Worm (Caenorhabditis elegans) whole organism, L4 larva: Measurements from ENCODE around the gene grl-4.

ENCODE experiments used
- D1046.2 ChIP-seq: fragments of 200-800 bp; sonication (Bioruptor generic); IDR thresholded peaks from 2 replicates; pipeline ENCODE4 v1.3.6; 2022; ENCODE audit warnings: missing genetic modification characterization, missing compliant biosample characterization
- F10B5.3 ChIP-seq: sonication (generic microtip); optimal IDR thresholded peaks from 2 replicates; lab custom pipeline; 2016; ENCODE audit warnings: mild to moderate bottlenecking, missing genetic modification characterization, missing compliant biosample characterization
- F37D6.2 ChIP-seq: sonication (generic microtip); optimal IDR thresholded peaks from 2 replicates; lab custom pipeline; 2016; ENCODE audit warnings: mild to moderate bottlenecking, missing genetic modification characterization, missing compliant biosample characterization
- R02D3.7 ChIP-seq: fragments of 150-350 bp; sonication (generic microtip); optimal IDR thresholded peaks from 3 replicates; lab custom pipeline; 2014; ENCODE audit warnings: missing biosample characterization, missing genetic modification characterization
- Y105C5A.15 ChIP-seq: fragments of 200-800 bp; sonication (Bioruptor generic); IDR thresholded peaks from 2 replicates; pipeline ENCODE4 v1.3.6; 2022; ENCODE audit warnings: missing genetic modification characterization, missing compliant biosample characterization
- ZK337.2 ChIP-seq: fragments of 200-800 bp; sonication (Bioruptor generic); IDR thresholded peaks from 2 replicates; pipeline ENCODE4 v1.3.6; 2022; ENCODE audit warnings: missing genetic modification reagents, missing genetic modification characterization, missing compliant biosample characterization
- ceh-20 ChIP-seq: fragments of 200-800 bp; sonication (Bioruptor generic); IDR thresholded peaks from 2 replicates; pipeline ENCODE4 v1.3.6; 2022; ENCODE audit warnings: missing genetic modification reagents, missing genetic modification characterization, missing compliant biosample characterization
- ceh-32 ChIP-seq: sonication (generic microtip); optimal IDR thresholded peaks from 2 replicates; lab custom pipeline; 2016; ENCODE audit warnings: mild to moderate bottlenecking, missing genetic modification characterization, missing compliant biosample characterization; ENCODE audit not compliant: poor library complexity
- ceh-44 ChIP-seq: fragments of 200-800 bp; sonication (Bioruptor generic); IDR thresholded peaks from 2 replicates; pipeline ENCODE4 v1.3.6; 2022; ENCODE audit warnings: missing genetic modification reagents, missing genetic modification characterization, missing compliant biosample characterization
- ceh-62 ChIP-seq: sonication (generic microtip); optimal IDR thresholded peaks from 2 replicates; lab custom pipeline; 2017; ENCODE audit warnings: missing biosample characterization, missing genetic modification characterization
- ceh-82 ChIP-seq: sonication (generic microtip); optimal IDR thresholded peaks from 2 replicates; lab custom pipeline; 2017; ENCODE audit warnings: missing biosample characterization, missing genetic modification characterization
- cey-2 ChIP-seq: sonication (generic microtip); optimal IDR thresholded peaks from 3 replicates; lab custom pipeline; 2017; ENCODE audit warnings: missing genetic modification characterization, mild to moderate bottlenecking, missing compliant biosample characterization, antibody characterized with exemption, borderline replicate concordance; ENCODE audit not compliant: insufficient read depth
- daf-16 ChIP-seq, 3 experiments: sonication (generic microtip); optimal IDR thresholded peaks; 2 replicates each; lab custom pipeline; 2016 to 2017; ENCODE audit warnings: missing genetic modification characterization in 3 of 3, missing genetic modification reagents in 3 of 3, mild to moderate bottlenecking in 2 of 3, missing compliant biosample characterization in 2 of 3, missing biosample characterization in 1 of 3, moderate library complexity in 1 of 3
- daf-8 ChIP-seq: fragments of 200-800 bp; sonication (Bioruptor generic); IDR thresholded peaks from 2 replicates; pipeline ENCODE4 v1.3.6; 2022; ENCODE audit warnings: missing genetic modification characterization, missing compliant biosample characterization
- dmd-6 ChIP-seq: fragments of 200-800 bp; sonication (Bioruptor generic); IDR thresholded peaks from 2 replicates; pipeline ENCODE4 v1.3.6; 2022; ENCODE audit warnings: missing genetic modification reagents, missing genetic modification characterization, missing compliant biosample characterization
- dmd-8 ChIP-seq: fragments of 200-800 bp; sonication (Bioruptor generic); IDR thresholded peaks from 2 replicates; pipeline ENCODE4 v1.3.6; 2022; ENCODE audit warnings: missing genetic modification characterization, missing compliant biosample characterization
- dmd-9 ChIP-seq: fragments of 200-800 bp; sonication (Bioruptor generic); IDR thresholded peaks from 2 replicates; pipeline ENCODE4 v1.3.6; 2022; ENCODE audit warnings: missing genetic modification reagents, missing genetic modification characterization, missing compliant biosample characterization
- duxl-1 ChIP-seq: sonication (generic microtip); optimal IDR thresholded peaks from 2 replicates; lab custom pipeline; 2016; ENCODE audit warnings: mild to moderate bottlenecking, missing genetic modification characterization, moderate library complexity, missing compliant biosample characterization; ENCODE audit not compliant: poor library complexity
- egl-43 ChIP-seq: fragments of 200-800 bp; sonication (Bioruptor generic); IDR thresholded peaks from 2 replicates; pipeline ENCODE4 v1.3.6; 2022; ENCODE audit warnings: missing genetic modification reagents, missing genetic modification characterization, missing compliant biosample characterization
- gei-8 ChIP-seq: fragments of 200-800 bp; sonication (Bioruptor generic); optimal IDR thresholded peaks from 2 replicates; lab custom pipeline; 2018; ENCODE audit warnings: mild to moderate bottlenecking, missing genetic modification characterization, missing compliant biosample characterization
- hlh-11 ChIP-seq: fragments of 200-800 bp; sonication (Bioruptor generic); optimal IDR thresholded peaks from 2 replicates; lab custom pipeline; 2018; ENCODE audit warnings: mild to moderate bottlenecking, missing genetic modification characterization, missing compliant biosample characterization
- hlh-30 ChIP-seq: sonication (generic microtip); optimal IDR thresholded peaks from 2 replicates; lab custom pipeline; 2017; ENCODE audit warnings: antibody characterized with exemption, mild to moderate bottlenecking, missing genetic modification characterization, missing compliant biosample characterization; ENCODE audit not compliant: insufficient read depth
- hmg-1.1 ChIP-seq: fragments of 200-800 bp; sonication (Bioruptor generic); IDR thresholded peaks from 2 replicates; pipeline ENCODE4 v1.3.6; 2022; ENCODE audit warnings: missing genetic modification reagents, missing genetic modification characterization, missing compliant biosample characterization
- lim-7 ChIP-seq: fragments of 200-800 bp; sonication (Bioruptor generic); IDR thresholded peaks from 2 replicates; pipeline ENCODE4 v1.3.6; 2022; ENCODE audit warnings: missing genetic modification characterization, missing compliant biosample characterization
- lin-1 ChIP-seq: fragments of 200-800 bp; sonication (Bioruptor generic); IDR thresholded peaks from 2 replicates; pipeline ENCODE4 v1.3.6; 2022; ENCODE audit warnings: missing genetic modification reagents, missing genetic modification characterization, missing compliant biosample characterization
- lin-38 ChIP-seq: fragments of 200-800 bp; sonication (Bioruptor generic); IDR thresholded peaks from 2 replicates; pipeline ENCODE4 v1.3.6; 2022; ENCODE audit warnings: missing genetic modification reagents, missing genetic modification characterization, missing compliant biosample characterization
- lin-39 ChIP-seq: fragments of 150-350 bp; optimal IDR thresholded peaks from 2 replicates; lab custom pipeline; 2014; ENCODE audit warnings: missing biosample characterization, missing genetic modification reagents, missing genetic modification characterization
- lir-3 ChIP-seq: sonication (generic microtip); optimal IDR thresholded peaks from 2 replicates; lab custom pipeline; 2016; ENCODE audit warnings: mild to moderate bottlenecking, missing genetic modification characterization, missing compliant biosample characterization
- lsy-2 ChIP-seq, 2 experiments: fragments of 150-350 bp in 1 of 2; sonication (generic microtip) in 1 of 2; optimal IDR thresholded peaks; 2 replicates each; lab custom pipeline; 2014 to 2017; ENCODE audit warnings: missing biosample characterization in 2 of 2, missing genetic modification characterization in 2 of 2
- mdl-1 ChIP-seq, 2 experiments: fragments of 150-350 bp in 1 of 2; sonication (generic microtip) in 1 of 2; optimal IDR thresholded peaks; 2 replicates each; lab custom pipeline; 2014 to 2017; ENCODE audit warnings: missing biosample characterization in 2 of 2, missing genetic modification characterization in 2 of 2
- mxl-3 ChIP-seq: fragments of 200-800 bp; sonication (Bioruptor generic); optimal IDR thresholded peaks from 2 replicates; lab custom pipeline; 2018; ENCODE audit warnings: mild to moderate bottlenecking, missing genetic modification characterization, missing compliant biosample characterization
- nhr-237 ChIP-seq: sonication (generic microtip); optimal IDR thresholded peaks from 2 replicates; lab custom pipeline; 2017; ENCODE audit warnings: missing biosample characterization, missing genetic modification characterization
- nhr-41 ChIP-seq: fragments of 200-800 bp; sonication (Bioruptor generic); IDR thresholded peaks from 2 replicates; pipeline ENCODE4 v1.3.6; 2022; ENCODE audit warnings: missing genetic modification reagents, missing genetic modification characterization, missing compliant biosample characterization
- nhr-6 ChIP-seq: fragments of 150-350 bp; optimal IDR thresholded peaks from 2 replicates; lab custom pipeline; 2014; ENCODE audit warnings: missing biosample characterization, missing genetic modification characterization
- nhr-76 ChIP-seq: fragments of 150-350 bp; optimal IDR thresholded peaks from 2 replicates; lab custom pipeline; 2014; ENCODE audit warnings: missing biosample characterization, missing genetic modification characterization
- nhr-77 ChIP-seq: fragments of 150-350 bp; optimal IDR thresholded peaks from 2 replicates; lab custom pipeline; 2014; ENCODE audit warnings: missing biosample characterization, missing genetic modification characterization
- pha-4 ChIP-seq, 2 experiments: fragments of 150-350 bp in 1 of 2; fragments of 200-800 bp in 1 of 2; sonication (Bioruptor generic) in 1 of 2; IDR thresholded peaks in 1 of 2; optimal IDR thresholded peaks in 1 of 2; 2 replicates each; pipeline versions ENCODE4 v1.3.6 to Lab custom; 2014 to 2022; ENCODE audit warnings: missing genetic modification characterization in 2 of 2, missing genetic modification reagents in 2 of 2, missing biosample characterization in 1 of 2, missing compliant biosample characterization in 1 of 2
- saeg-2 ChIP-seq: fragments of 200-800 bp; sonication (Bioruptor generic); IDR thresholded peaks from 2 replicates; pipeline ENCODE4 v1.3.6; 2022; ENCODE audit warnings: missing genetic modification reagents, missing genetic modification characterization, missing compliant biosample characterization
- set-16 ChIP-seq: fragments of 200-800 bp; sonication (Bioruptor generic); IDR thresholded peaks from 2 replicates; pipeline ENCODE4 v1.3.6; 2022; ENCODE audit warnings: missing genetic modification reagents, missing genetic modification characterization, missing compliant biosample characterization
- snpc-1.2 ChIP-seq: fragments of 200-800 bp; sonication (Bioruptor generic); IDR thresholded peaks from 2 replicates; pipeline ENCODE4 v1.3.6; 2022; ENCODE audit warnings: missing genetic modification reagents, missing genetic modification characterization, missing compliant biosample characterization
- tra-1 ChIP-seq: fragments of 200-800 bp; sonication (Bioruptor generic); IDR thresholded peaks from 2 replicates; pipeline ENCODE4 v1.3.6; 2022; ENCODE audit warnings: missing genetic modification reagents, missing genetic modification characterization, missing compliant biosample characterization
- unc-39 ChIP-seq: sonication (generic microtip); optimal IDR thresholded peaks from 2 replicates; lab custom pipeline; 2017; ENCODE audit warnings: missing biosample characterization, missing genetic modification characterization
- ztf-7 ChIP-seq: fragments of 150-350 bp; optimal IDR thresholded peaks from 2 replicates; lab custom pipeline; 2014; ENCODE audit warnings: missing biosample characterization, missing genetic modification characterization

The grl-4 gene

ce11 chrIV:7310410-7310809, at the start of gene grl-4:
Gene grl-4 (minus strand): TSS chrIV:7310760.
- TF ChIP-seq egl-43 (GFP tag; lab: Robert Waterston, UW): peak; percentile 55; the same call in 1 of the 2 replicates
- TF ChIP-seq cey-2 (tag; lab: Kevin White, UChicago): no peak
- TF ChIP-seq lsy-2 (tag; optimal IDR thresholded peaks at IDR 0.05; lab: Kevin White, UChicago): no peak
- no peak for TF ChIP-seq lin-38 (GFP tag; lab: Robert Waterston, UW)
- peak; percentile 81; the same call in 1 of the 2 replicates for TF ChIP-seq set-16 (GFP tag; lab: Robert Waterston, UW)
- 0 out of 2 replicates have a peak, but pooled peaks have one; percentile 35 for TF ChIP-seq saeg-2 (GFP tag; lab: Robert Waterston, UW)
- TF ChIP-seq hmg-1.1 (GFP tag; lab: Robert Waterston, UW): no peak
- TF ChIP-seq duxl-1: no peak

- TF ChIP-seq dmd-6 (GFP tag; lab: Robert Waterston, UW) (no peak), daf-16 (GFP tag; optimal IDR thresholded peaks at IDR 0.05; lab: Kevin White, UChicago) (no peak), daf-16 (tag; optimal IDR thresholded peaks at IDR 0.05; lab: Kevin White, UChicago) (no peak), lir-3 (no peak), F37D6.2 (tag; lab: Kevin White, UChicago) (no peak), ceh-62 (tag; lab: Kevin White, UChicago) (no peak), R02D3.7 (tag; lab: Kevin White, UChicago) (no peak), dmd-9 (GFP tag; lab: Robert Waterston, UW) (no peak), nhr-76 (tag; lab: Kevin White, UChicago) (no peak), nhr-237 (tag; lab: Kevin White, UChicago) (no peak), daf-8 (GFP tag; lab: Robert Waterston, UW) (no peak), cey-2 (tag; lab: Kevin White, UChicago) (no peak), hlh-30 (tag; lab: Kevin White, UChicago) (no peak), hlh-11 (tag; lab: Kevin White, UChicago) (no peak), ZK337.2 (GFP tag; lab: Robert Waterston, UW) (no peak), ztf-7 (tag; lab: Kevin White, UChicago) (no peak), ceh-82 (tag; lab: Kevin White, UChicago) (no peak), unc-39 (no peak), saeg-2 (GFP tag; lab: Robert Waterston, UW) (no peak), mdl-1 (tag; optimal IDR thresholded peaks at IDR 0.05; lab: Kevin White, UChicago) (no peak)
Measured at ce11 chrIV:7346751-7347150, 36.2 kb upstream of the grl-4 start, which contains the start of gene daf-42. Gene daf-42 (minus strand): TSS chrIV:7346851.

- peak; percentile 68 for TF ChIP-seq ceh-44 (GFP tag; lab: Robert Waterston, UW)
- no peak for TF ChIP-seq gei-8 (GFP tag; lab: Kevin White, UChicago)
- TF ChIP-seq ZK337.2 (GFP tag; lab: Robert Waterston, UW): peak; percentile 38; the same call in 1 of the 2 replicates
- TF ChIP-seq D1046.2 (GFP tag; lab: Robert Waterston, UW): peak; percentile 65; the same call in 1 of the 2 replicates
- TF ChIP-seq ceh-20 (GFP tag; lab: Robert Waterston, UW): 0 out of 2 replicates have a peak, but pooled peaks have one; percentile 36
- peak; percentile 6 for TF ChIP-seq nhr-77
- TF ChIP-seq nhr-6 (tag; lab: Kevin White, UChicago): no peak
- no peak for TF ChIP-seq R02D3.7 (tag; lab: Kevin White, UChicago)
- TF ChIP-seq pha-4 (GFP tag; IDR thresholded peaks at IDR 0.05; lab: Robert Waterston, UW): no peak
- no peak for TF ChIP-seq pha-4 (tag; optimal IDR thresholded peaks at IDR 0.05; lab: Kevin White, UChicago)
- TF ChIP-seq lin-1 (GFP tag; lab: Robert Waterston, UW): no peak
- TF ChIP-seq Y105C5A.15 (GFP tag; lab: Robert Waterston, UW): no peak
- no peak for TF ChIP-seq F10B5.3
- peak; percentile 60 for TF ChIP-seq duxl-1
- peak; percentile 37; the same call in 1 of the 2 replicates for TF ChIP-seq dmd-9 (GFP tag; lab: Robert Waterston, UW)
- peak; percentile 92 for TF ChIP-seq lim-7 (GFP tag; lab: Robert Waterston, UW)
- TF ChIP-seq nhr-41 (GFP tag; lab: Robert Waterston, UW): peak; percentile 48; the same call in 1 of the 2 replicates
- TF ChIP-seq lin-39 (tag; lab: Kevin White, UChicago): no peak
- peak; percentile 82 for TF ChIP-seq dmd-8 (GFP tag; lab: Robert Waterston, UW)
- TF ChIP-seq mxl-3 (GFP tag; lab: Kevin White, UChicago): no peak
- TF ChIP-seq tra-1 (GFP tag; lab: Robert Waterston, UW): peak; percentile 51; the same call in 1 of the 2 replicates
- TF ChIP-seq dmd-6 (GFP tag; lab: Robert Waterston, UW): peak; percentile 37
- peak; percentile 40; the same call in 1 of the 2 replicates for TF ChIP-seq hmg-1.1 (GFP tag; lab: Robert Waterston, UW)
- peak; percentile 83 for TF ChIP-seq snpc-1.2 (GFP tag; lab: Robert Waterston, UW)
- no peak for TF ChIP-seq lir-3
- TF ChIP-seq hlh-11 (tag; lab: Kevin White, UChicago): peak; percentile 9
- TF ChIP-seq egl-43 (GFP tag; lab: Robert Waterston, UW): peak; percentile 88; the same call in 1 of the 2 replicates
- TF ChIP-seq ceh-32 (tag; lab: Kevin White, UChicago): no peak
Measured at ce11 chrIV:7344020-7344419, 33.5 kb upstream of the grl-4 start.
